Fruit fly (Drosophila melanogaster) whole organism, adult: ENCODE measurements around the gene CG46515.
"Not testable (repeated sequence)": the region's sequence is repeated elsewhere in the genome, so short reads cannot be mapped to it uniquely, and the experiment has no call there.

Source experiments
- CG11617 ChIP-seq: fragments of 200-800 bp; sonication (Bioruptor generic); optimal IDR thresholded peaks from 2 replicates; lab custom pipeline; 2017; ENCODE audit warnings: mild to moderate bottlenecking, missing biosample characterization, missing genetic modification reagents, missing genetic modification characterization
- CG1620 ChIP-seq: fragments of 200-800 bp; sonication (Bioruptor generic); optimal IDR thresholded peaks from 2 replicates; lab custom pipeline; 2016; ENCODE audit warnings: missing biosample characterization, missing genetic modification characterization
- CG33017 ChIP-seq: fragments of 200-800 bp; sonication (Bioruptor generic); optimal IDR thresholded peaks from 2 replicates; lab custom pipeline; 2018; ENCODE audit warnings: missing biosample characterization, mild to moderate bottlenecking, missing genetic modification characterization, moderate library complexity
- CG5204 ChIP-seq: fragments of 200-800 bp; sonication (Bioruptor generic); optimal IDR thresholded peaks from 2 replicates; lab custom pipeline; 2016; ENCODE audit warnings: missing biosample characterization, missing genetic modification characterization
- CG7045 ChIP-seq: fragments of 200-800 bp; sonication (Bioruptor generic); optimal IDR thresholded peaks from 2 replicates; lab custom pipeline; 2017; ENCODE audit warnings: missing biosample characterization, mild to moderate bottlenecking, missing genetic modification characterization
- CG7101 ChIP-seq: fragments of 200-800 bp; sonication (Bioruptor generic); optimal IDR thresholded peaks from 2 replicates; lab custom pipeline; 2018; ENCODE audit warnings: missing biosample characterization, mild to moderate bottlenecking, missing genetic modification characterization, moderate library complexity
- Clk ChIP-seq: fragments of 200-800 bp; sonication (Bioruptor generic); optimal IDR thresholded peaks from 2 replicates; lab custom pipeline; 2017; ENCODE audit warnings: missing biosample characterization, missing genetic modification characterization
- Hr96 ChIP-seq: fragments of 200-800 bp; sonication (Bioruptor generic); optimal IDR thresholded peaks from 2 replicates; lab custom pipeline; 2016; ENCODE audit warnings: missing biosample characterization, missing genetic modification characterization
- Mnt ChIP-seq: fragments of 200-800 bp; sonication (Bioruptor generic); optimal IDR thresholded peaks from 2 replicates; lab custom pipeline; 2016; ENCODE audit warnings: missing biosample characterization, mild to moderate bottlenecking, missing genetic modification characterization
- cnc ChIP-seq, 2 experiments: fragments of >200 bp; optimal IDR thresholded peaks; 2 replicates each; lab custom pipeline; 2017
- toe ChIP-seq: fragments of 200-800 bp; sonication (Bioruptor generic); optimal IDR thresholded peaks from 2 replicates; lab custom pipeline; 2016; ENCODE audit warnings: missing biosample characterization, missing genetic modification characterization

DNA sequence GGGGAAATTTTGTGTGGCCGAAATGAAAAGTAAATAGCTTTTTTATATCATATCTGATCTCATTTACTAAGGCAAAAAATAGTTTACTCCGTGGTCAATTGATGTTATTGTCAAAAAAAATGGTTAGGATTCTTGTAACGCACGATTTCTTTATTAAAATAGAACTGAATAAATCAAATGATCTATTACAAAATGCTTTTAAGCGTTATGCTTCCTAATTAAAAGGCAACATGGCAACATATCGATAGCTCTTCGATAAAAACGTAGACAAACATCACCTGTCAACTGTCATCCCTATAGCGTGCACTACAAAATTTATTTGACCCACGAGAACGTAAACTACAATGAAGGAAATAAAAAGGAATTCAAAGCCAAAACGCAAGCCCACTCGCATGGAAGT, 24.8 kb upstream of the CG46515 start, which contains the start of gene CG46510:
- TF ChIP-seq Mnt (GFP tag; lab: Kevin White, UChicago); cnc (optimal IDR thresholded peaks at IDR 0.05; lab: Kevin White, UChicago); CG11617 (GFP tag; lab: Kevin White, UChicago); Clk (GFP tag; lab: Kevin White, UChicago); CG33017; toe (GFP tag; lab: Kevin White, UChicago); CG5204 (GFP tag; lab: Kevin White, UChicago); CG1620; CG7101; CG7045; Hr96: not testable (repeated sequence)
